Fruit fly (Drosophila melanogaster) whole organism, embryonic: ENCODE results near the gene sdk.

ENCODE experiments used
- Ada2b ChIP-seq: fragments of 200-800 bp; sonication (Bioruptor generic); IDR thresholded peaks from 2 replicates; pipeline ENCODE4 v1.3.6; 2022; ENCODE audit warnings: missing biosample characterization, missing genetic modification characterization
- Aef1 ChIP-seq: fragments of 200-800 bp; sonication (Bioruptor generic); IDR thresholded peaks from 3 replicates; pipeline ENCODE4 v1.3.6; 2022; ENCODE audit warnings: missing biosample characterization, missing genetic modification characterization
- Atf6 ChIP-seq: fragments of 200-800 bp; sonication (Bioruptor generic); IDR thresholded peaks from 2 replicates; pipeline ENCODE4 v1.3.6; 2022; ENCODE audit warnings: missing biosample characterization, missing genetic modification characterization
- Bgb ChIP-seq: fragments of 200-800 bp; sonication (Bioruptor generic); IDR thresholded peaks from 2 replicates; pipeline ENCODE4 v1.3.6; 2022; ENCODE audit warnings: missing biosample characterization, missing genetic modification characterization; ENCODE audit not compliant: partially characterized antibody
- CG10959 ChIP-seq: fragments of 200-800 bp; sonication (Bioruptor generic); IDR thresholded peaks from 2 replicates; pipeline ENCODE4 v1.3.6; 2022; ENCODE audit warnings: missing biosample characterization, missing genetic modification characterization
- CG11085 ChIP-seq: fragments of 200-800 bp; sonication (Bioruptor generic); IDR thresholded peaks from 2 replicates; pipeline ENCODE4 v1.3.6; 2022; ENCODE audit warnings: missing biosample characterization, missing genetic modification characterization
- CG11560 ChIP-seq: fragments of 200-800 bp; sonication (Bioruptor generic); IDR thresholded peaks from 3 replicates; pipeline ENCODE4 v1.3.6; 2022; ENCODE audit warnings: missing biosample characterization, missing genetic modification characterization
- CG14050 ChIP-seq: fragments of 200-800 bp; sonication (Bioruptor generic); IDR thresholded peaks from 3 replicates; pipeline ENCODE4 v1.3.6; 2022; ENCODE audit warnings: missing biosample characterization, missing genetic modification characterization
- CG14667 ChIP-seq: fragments of 200-800 bp; sonication (Bioruptor generic); IDR thresholded peaks from 2 replicates; pipeline ENCODE4 v1.3.6; 2022; ENCODE audit warnings: missing biosample characterization, missing genetic modification characterization
- CG17328 ChIP-seq: fragments of 200-800 bp; sonication (Bioruptor generic); IDR thresholded peaks from 2 replicates; pipeline ENCODE4 v1.3.6; 2022; ENCODE audit warnings: missing biosample characterization, missing genetic modification characterization
- CG17612 ChIP-seq: fragments of 200-800 bp; sonication (Bioruptor generic); IDR thresholded peaks from 2 replicates; pipeline ENCODE4 v1.3.6; 2022; ENCODE audit warnings: missing biosample characterization, missing genetic modification characterization
- CG18619 ChIP-seq: fragments of 200-800 bp; sonication (Bioruptor generic); optimal IDR thresholded peaks from 3 replicates; lab custom pipeline; 2017; ENCODE audit warnings: missing biosample characterization, mild to moderate bottlenecking, missing genetic modification characterization
- CG2678 ChIP-seq: fragments of 200-800 bp; sonication (Bioruptor generic); optimal IDR thresholded peaks from 3 replicates; lab custom pipeline; 2019; ENCODE audit warnings: missing biosample characterization, mild to moderate bottlenecking, missing genetic modification characterization, moderate library complexity
- CG31224 ChIP-seq: fragments of 200-800 bp; sonication (Bioruptor generic); IDR thresholded peaks from 2 replicates; pipeline ENCODE4 v1.3.6; 2022; ENCODE audit warnings: missing biosample characterization, missing genetic modification characterization
- CG3281 ChIP-seq: fragments of 200-800 bp; sonication (Bioruptor generic); optimal IDR thresholded peaks from 3 replicates; lab custom pipeline; 2017; ENCODE audit warnings: missing biosample characterization, mild to moderate bottlenecking, missing genetic modification characterization
- CG4360 ChIP-seq: fragments of 200-800 bp; sonication (Bioruptor generic); IDR thresholded peaks from 2 replicates; pipeline ENCODE4 v1.3.6; 2022; ENCODE audit warnings: missing biosample characterization, missing genetic modification characterization
- CG4424 ChIP-seq: fragments of 200-800 bp; sonication (Bioruptor generic); optimal IDR thresholded peaks from 3 replicates; lab custom pipeline; 2016; ENCODE audit warnings: missing biosample characterization, missing genetic modification characterization
- CG6272 ChIP-seq: fragments of 200-800 bp; sonication (Bioruptor generic); IDR thresholded peaks from 2 replicates; pipeline ENCODE4 v1.3.6; 2022; ENCODE audit warnings: missing biosample characterization, missing genetic modification characterization
- CG6683 ChIP-seq: fragments of 200-800 bp; sonication (Bioruptor generic); optimal IDR thresholded peaks from 2 replicates; lab custom pipeline; 2017; ENCODE audit warnings: missing biosample characterization, mild to moderate bottlenecking, missing genetic modification characterization, missing genetic modification reagents
- CG6854 ChIP-seq: fragments of 200-800 bp; sonication (Bioruptor generic); optimal IDR thresholded peaks from 3 replicates; lab custom pipeline; 2017; ENCODE audit warnings: missing biosample characterization, mild to moderate bottlenecking, missing genetic modification characterization
- CG8359 ChIP-seq: fragments of 200-800 bp; sonication (Bioruptor generic); optimal IDR thresholded peaks from 2 replicates; lab custom pipeline; 2017; ENCODE audit warnings: missing biosample characterization, mild to moderate bottlenecking, missing genetic modification characterization, borderline replicate concordance
- CG9932 ChIP-seq: fragments of 200-800 bp; sonication (Bioruptor generic); IDR thresholded peaks from 2 replicates; pipeline ENCODE4 v1.3.6; 2022; ENCODE audit warnings: missing biosample characterization, missing genetic modification characterization
- Chrac-16 ChIP-seq: fragments of 200-800 bp; sonication (Bioruptor generic); optimal IDR thresholded peaks from 3 replicates; lab custom pipeline; 2016; ENCODE audit warnings: missing biosample characterization, missing genetic modification characterization
- CkIIα-i1 ChIP-seq: fragments of 200-800 bp; sonication (Bioruptor generic); IDR thresholded peaks from 2 replicates; pipeline ENCODE4 v1.3.6; 2022; ENCODE audit warnings: missing biosample characterization, missing genetic modification characterization
- Drgx ChIP-seq: fragments of 200-800 bp; sonication (Bioruptor generic); IDR thresholded peaks from 2 replicates; pipeline ENCODE4 v1.3.6; 2022; ENCODE audit warnings: missing biosample characterization, missing genetic modification characterization
- HLH54F ChIP-seq: fragments of 200-800 bp; sonication (Bioruptor generic); optimal IDR thresholded peaks from 3 replicates; lab custom pipeline; 2016; ENCODE audit warnings: missing biosample characterization, missing genetic modification characterization
- Hand ChIP-seq: fragments of 200-800 bp; sonication (Bioruptor generic); optimal IDR thresholded peaks from 2 replicates; lab custom pipeline; 2017; ENCODE audit warnings: mild to moderate bottlenecking, missing biosample characterization, missing genetic modification reagents, missing genetic modification characterization
- Hr3 ChIP-seq: fragments of 200-800 bp; sonication (Bioruptor generic); optimal IDR thresholded peaks from 3 replicates; lab custom pipeline; 2016; ENCODE audit warnings: missing biosample characterization, missing genetic modification characterization
- Hr39 ChIP-seq: fragments of >200 bp; optimal IDR thresholded peaks from 2 replicates; lab custom pipeline; 2017
- Max ChIP-seq: fragments of 200-800 bp; sonication (Bioruptor generic); optimal IDR thresholded peaks from 2 replicates; lab custom pipeline; 2016; ENCODE audit warnings: missing biosample characterization, mild to moderate bottlenecking, missing genetic modification characterization
- Pdp1 ChIP-seq, 2 experiments: fragments of 200-800 bp; sonication (Bioruptor generic); optimal IDR thresholded peaks; 3 replicates each; lab custom pipeline; 2016; ENCODE audit warnings: missing biosample characterization in 2 of 2, missing genetic modification characterization in 2 of 2, mild to moderate bottlenecking in 1 of 2, moderate library complexity in 1 of 2
- Six4 ChIP-seq: fragments of 200-800 bp; sonication (Bioruptor generic); optimal IDR thresholded peaks from 2 replicates; lab custom pipeline; 2016; ENCODE audit warnings: missing biosample characterization, missing genetic modification characterization
- Stat92E ChIP-seq, 3 experiments: fragments of >200 bp in 2 of 3; fragments of 200-800 bp in 1 of 3; sonication (Bioruptor generic) in 1 of 3; optimal IDR thresholded peaks; 2 replicates each; lab custom pipeline; 2017 to 2019; ENCODE audit warnings: missing biosample characterization in 3 of 3, missing genetic modification characterization in 3 of 3, mild to moderate bottlenecking in 1 of 3, moderate library complexity in 1 of 3
- aop ChIP-seq: fragments of 200-800 bp; sonication (Bioruptor generic); IDR thresholded peaks from 2 replicates; pipeline ENCODE4 v1.3.6; 2022; ENCODE audit warnings: missing biosample characterization, missing genetic modification characterization
- dm ChIP-seq: fragments of 200-800 bp; sonication (Bioruptor generic); optimal IDR thresholded peaks from 3 replicates; lab custom pipeline; 2016; ENCODE audit warnings: missing biosample characterization, missing genetic modification characterization
- dmrt11E ChIP-seq: fragments of 200-800 bp; sonication (Bioruptor generic); optimal IDR thresholded peaks from 3 replicates; lab custom pipeline; 2018; ENCODE audit warnings: missing biosample characterization, mild to moderate bottlenecking, missing genetic modification characterization, moderate library complexity
- esg ChIP-seq: fragments of 200-800 bp; sonication (Bioruptor generic); conservative IDR thresholded peaks from 2 replicates; pipeline ENCODE4 v1.3.6; 2022; ENCODE audit warnings: missing biosample characterization, missing genetic modification characterization
- ewg ChIP-seq: fragments of 200-800 bp; sonication (Bioruptor generic); optimal IDR thresholded peaks from 3 replicates; lab custom pipeline; 2017; ENCODE audit warnings: mild to moderate bottlenecking, missing biosample characterization, missing genetic modification reagents, missing genetic modification characterization
- exex ChIP-seq: fragments of 200-800 bp; sonication (Bioruptor generic); optimal IDR thresholded peaks from 4 replicates; lab custom pipeline; 2018; ENCODE audit warnings: missing biosample characterization, mild to moderate bottlenecking, missing genetic modification characterization, moderate library complexity
- gem ChIP-seq: fragments of 200-800 bp; sonication (Bioruptor generic); optimal IDR thresholded peaks from 2 replicates; lab custom pipeline; 2019; ENCODE audit warnings: missing biosample characterization, mild to moderate bottlenecking, missing genetic modification characterization, moderate library complexity
- gt ChIP-seq: fragments of 200-800 bp; sonication (Bioruptor generic); IDR thresholded peaks from 2 replicates; pipeline ENCODE4 v1.3.6; 2022; ENCODE audit warnings: missing biosample characterization, missing genetic modification characterization
- kay ChIP-seq: fragments of 200-800 bp; sonication (Bioruptor generic); optimal IDR thresholded peaks from 2 replicates; lab custom pipeline; 2016; ENCODE audit warnings: missing biosample characterization, missing genetic modification characterization
- lilli ChIP-seq: fragments of 200-800 bp; sonication (Bioruptor generic); optimal IDR thresholded peaks from 3 replicates; lab custom pipeline; 2016; ENCODE audit warnings: missing biosample characterization, missing genetic modification characterization
- maf-S ChIP-seq: fragments of 200-800 bp; sonication (Bioruptor generic); optimal IDR thresholded peaks from 2 replicates; lab custom pipeline; 2016; ENCODE audit warnings: missing biosample characterization, missing genetic modification characterization
- pita ChIP-seq: fragments of 200-800 bp; sonication (Bioruptor generic); optimal IDR thresholded peaks from 2 replicates; lab custom pipeline; 2017; ENCODE audit warnings: missing biosample characterization, mild to moderate bottlenecking, missing genetic modification characterization
- row ChIP-seq: fragments of 200-800 bp; sonication (Bioruptor generic); IDR thresholded peaks from 3 replicates; pipeline ENCODE4 v1.3.6; 2022; ENCODE audit warnings: missing biosample characterization, missing genetic modification characterization
- run ChIP-seq: fragments of 200-800 bp; sonication (Bioruptor generic); optimal IDR thresholded peaks from 3 replicates; lab custom pipeline; 2018; ENCODE audit warnings: missing biosample characterization, mild to moderate bottlenecking, missing genetic modification characterization
- so ChIP-seq: fragments of 200-800 bp; sonication (Bioruptor generic); IDR thresholded peaks from 3 replicates; pipeline ENCODE4 v1.3.6; 2022; ENCODE audit warnings: missing biosample characterization, missing genetic modification characterization
- tio ChIP-seq: fragments of 200-800 bp; sonication (Bioruptor generic); optimal IDR thresholded peaks from 2 replicates; lab custom pipeline; 2017; ENCODE audit warnings: missing biosample characterization, missing genetic modification characterization, inconsistent platforms
- z ChIP-seq: fragments of 200-800 bp; sonication (Bioruptor generic); IDR thresholded peaks from 3 replicates; pipeline ENCODE4 v1.3.6; 2022; ENCODE audit warnings: missing biosample characterization, missing genetic modification characterization
- zfh2 ChIP-seq: fragments of 200-800 bp; sonication (Bioruptor generic); optimal IDR thresholded peaks from 2 replicates; lab custom pipeline; 2016; ENCODE audit warnings: missing biosample characterization, missing genetic modification characterization

The sdk gene

DNA sequence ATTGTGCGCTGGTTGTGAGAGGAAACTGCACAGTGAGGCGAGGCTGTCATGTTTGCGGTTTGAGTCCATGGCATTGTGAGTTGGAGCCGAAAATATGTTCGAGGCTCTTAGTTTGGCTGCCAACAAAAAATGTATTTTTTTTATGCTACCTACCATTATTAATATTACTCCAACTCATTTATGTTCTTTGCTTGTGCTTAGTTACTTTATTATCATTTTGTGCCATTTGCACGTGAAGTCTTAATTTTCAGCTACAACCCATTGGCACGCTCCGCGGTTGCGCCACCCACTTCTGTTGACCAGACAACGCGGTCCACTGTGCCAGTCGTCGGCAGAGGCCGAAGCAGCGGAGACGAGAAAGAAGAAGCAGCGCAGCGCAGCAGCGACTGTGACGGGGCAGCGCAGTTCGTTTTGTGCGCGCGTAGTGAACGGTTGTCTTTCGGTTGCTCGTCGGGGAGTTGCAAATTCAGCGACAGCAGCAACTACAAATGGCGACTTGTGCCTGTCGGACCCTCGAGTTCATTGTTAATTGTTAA lies at the start of gene sdk (continued):
- TF ChIP-seq gem (tag; lab: Kevin White, UChicago) (peak; percentile 93), Hr3 (peak; percentile 87), Hr39 (no peak), CG2678 (tag; lab: Kevin White, UChicago) (peak; percentile 94), CG6854 (GFP tag; lab: Kevin White, UChicago) (peak; percentile 91), CG3281 (GFP tag; lab: Kevin White, UChicago) (peak; percentile 91), CG18619 (GFP tag; lab: Kevin White, UChicago) (peak; percentile 94), CG6683 (GFP tag; lab: Kevin White, UChicago) (peak; percentile 89), Hand (peak; percentile 86), CG31224 (GFP tag; lab: Robert Waterston, UW) (peak; percentile 81), row (GFP tag; lab: Robert Waterston, UW) (peak; percentile 98), kay (GFP tag; lab: Kevin White, UChicago) (peak; percentile 56), aop (GFP tag; lab: Robert Waterston, UW) (0 out of 2 replicates have a peak, but pooled peaks have one; percentile 15), run (tag; lab: Kevin White, UChicago) (peak; percentile 90), Chrac-16 (GFP tag; lab: Kevin White, UChicago) (peak; percentile 90), CG8359 (GFP tag; lab: Kevin White, UChicago) (peak; percentile 79), CG9932 (peak; percentile 88), CkIIα-i1 (GFP tag; lab: Robert Waterston, UW) (0 out of 2 replicates have a peak, but pooled peaks have one; percentile 36), CG10959 (GFP tag; lab: Robert Waterston, UW) (peak; percentile 67), gt (GFP tag; lab: Robert Waterston, UW) (peak; percentile 58), CG4360 (GFP tag; lab: Robert Waterston, UW) (peak; percentile 58), Pdp1 (GFP tag; optimal IDR thresholded peaks at IDR 0.05; lab: Kevin White, UChicago) (peak; percentile 93 to 94), CG17328 (peak; percentile 85), lilli (peak; percentile 96), CG11085 (GFP tag; lab: Robert Waterston, UW) (peak; percentile 69), tio (GFP tag; lab: Kevin White, UChicago) (peak; percentile 90), HLH54F (GFP tag; lab: Kevin White, UChicago) (peak; percentile 92), Max (GFP tag; lab: Kevin White, UChicago) (peak; percentile 86), zfh2 (GFP tag; lab: Kevin White, UChicago) (peak; percentile 89), Drgx (GFP tag; lab: Robert Waterston, UW) (peak; percentile 90), pita (GFP tag; lab: Kevin White, UChicago) (no peak), esg (GFP tag; lab: Robert Waterston, UW) (peak; percentile 90), Ada2b (GFP tag; lab: Robert Waterston, UW) (peak; percentile 76), Atf6 (GFP tag; lab: Robert Waterston, UW) (peak; percentile 88), so (peak; percentile 91), CG14050 (GFP tag; lab: Robert Waterston, UW) (peak; percentile 78), maf-S (GFP tag; lab: Kevin White, UChicago) (peak; percentile 87), ewg (GFP tag; lab: Kevin White, UChicago) (peak; percentile 90), z (peak; percentile 98), Stat92E (GFP tag; optimal IDR thresholded peaks at IDR 0.05; lab: Kevin White, UChicago) (peak in 1 of 3 experiments; percentile 87), Bgb (GFP tag; lab: Robert Waterston, UW) (peak; percentile 73), CG17612 (GFP tag; lab: Robert Waterston, UW) (peak; percentile 50; the same call in 1 of the 2 replicates), Six4 (peak; percentile 91), CG14667 (peak; percentile 75), CG4424 (GFP tag; lab: Kevin White, UChicago) (peak; percentile 93), Aef1 (peak; percentile 79), exex (peak; percentile 39), CG6272 (GFP tag; lab: Robert Waterston, UW) (peak; percentile 81), CG11560 (tag; lab: Robert Waterston, UW) (peak; percentile 74), dm (GFP tag; lab: Kevin White, UChicago) (peak; percentile 86), dmrt11E (tag; lab: Kevin White, UChicago) (peak; percentile 90)
